Worm (Caenorhabditis elegans): ENCODE measurements around the gene C29F7.1.

C29F7.1 gene

ce11 chrX:13387497-13387953 lies 22.2 kb upstream of the C29F7.1 start, which contains the start of gene C49F8.3:
C49F8.3 (minus strand) TSS chrX:13387547.
- TF ChIP-seq nhr-23 (tag; optimal IDR thresholded peaks at IDR 0.05) (no peak), blmp-1 (tag; optimal IDR thresholded peaks at IDR 0.05; ENCODE audit: insufficient read depth) (peak; percentile 94), R02D3.7 (tag; optimal IDR thresholded peaks at IDR 0.05) (no peak), aly-2 (tag; optimal IDR thresholded peaks at IDR 0.05) (no peak)

ce11 chrX:13388829-13389228 lies 20.9 kb upstream of the C29F7.1 start:
- TF ChIP-seq sem-4 (tag; optimal IDR thresholded peaks at IDR 0.05) (peak; percentile 13), sma-9 (GFP tag; optimal IDR thresholded peaks at IDR 0.05) (no peak), sma-9 (tag; optimal IDR thresholded peaks at IDR 0.05) (no peak), sma-3 (GFP tag; optimal IDR thresholded peaks at IDR 0.05) (peak; percentile 4), unc-62 (GFP tag; optimal IDR thresholded peaks at IDR 0.05) (no peak), elt-1 (tag; optimal IDR thresholded peaks at IDR 0.05) (peak; percentile 9), F13H6.1 (tag; optimal IDR thresholded peaks at IDR 0.05) (no peak), nhr-129 (tag; optimal IDR thresholded peaks at IDR 0.05) (peak; percentile 16), blmp-1 (tag; optimal IDR thresholded peaks at IDR 0.05; ENCODE audit: insufficient read depth) (peak; percentile 20), ceh-16 (tag; optimal IDR thresholded peaks at IDR 0.05) (peak; percentile 77), nhr-25 (tag; optimal IDR thresholded peaks at IDR 0.05) (peak; percentile 70), peb-1 (tag; optimal IDR thresholded peaks at IDR 0.05) (no peak)

- TF ChIP-seq skn-1 (tag; optimal IDR thresholded peaks at IDR 0.05) (no peak), nhr-25 (tag; optimal IDR thresholded peaks at IDR 0.05) (no peak), sem-4 (tag; optimal IDR thresholded peaks at IDR 0.05) (no peak), blmp-1 (tag; optimal IDR thresholded peaks at IDR 0.05; ENCODE audit: insufficient read depth) (no peak), ceh-82 (tag; optimal IDR thresholded peaks at IDR 0.05) (no peak), R02D3.7 (tag; optimal IDR thresholded peaks at IDR 0.05) (no peak), mab-5 (tag; optimal IDR thresholded peaks at IDR 0.05) (no peak), ztf-4 (tag; optimal IDR thresholded peaks at IDR 0.05) (no peak)
These were observed 14.8 kb upstream of the C29F7.1 start, which contains the start of gene irld-2 for ce11 chrX:13394971-13395370. irld-2 (minus strand) TSS chrX:13395071.

ce11 chrX:13396550-13397023 lies 13.1 kb upstream of the C29F7.1 start, which contains the start of gene F02C12.3:
F02C12.3 (plus strand) TSS chrX:13396973.
- no peak for TF ChIP-seq mbf-1 (tag; optimal IDR thresholded peaks at IDR 0.05)
- TF ChIP-seq nhr-237 (tag; optimal IDR thresholded peaks at IDR 0.05): peak; percentile 10
- no peak for TF ChIP-seq zag-1 (tag; optimal IDR thresholded peaks at IDR 0.05)
- TF ChIP-seq mdl-1 (tag; optimal IDR thresholded peaks at IDR 0.05): peak; percentile 16 to 20
- TF ChIP-seq alr-1 (tag; optimal IDR thresholded peaks at IDR 0.05): no peak
- peak; percentile 85 for TF ChIP-seq mab-5 (tag; optimal IDR thresholded peaks at IDR 0.05)
- peak; percentile 75 for TF ChIP-seq egl-27 (tag; optimal IDR thresholded peaks at IDR 0.05)
- TF ChIP-seq F13H6.1 (tag; optimal IDR thresholded peaks at IDR 0.05): peak; percentile 89
- TF ChIP-seq nhr-129 (tag; optimal IDR thresholded peaks at IDR 0.05): peak; percentile 63
- peak; percentile 88 for TF ChIP-seq crh-2 (tag; optimal IDR thresholded peaks at IDR 0.05)
- peak; percentile 82 for TF ChIP-seq lin-11 (tag; optimal IDR thresholded peaks at IDR 0.05)
- peak; percentile 89 for TF ChIP-seq unc-55 (GFP tag; optimal IDR thresholded peaks at IDR 0.05)
- peak; percentile 81 for TF ChIP-seq gmeb-1 (tag; optimal IDR thresholded peaks at IDR 0.05)
- peak; percentile 72 for TF ChIP-seq sem-4 (tag; optimal IDR thresholded peaks at IDR 0.05)
- TF ChIP-seq nhr-6 (tag; optimal IDR thresholded peaks at IDR 0.05): peak; percentile 80
- TF ChIP-seq fos-1 (tag; optimal IDR thresholded peaks at IDR 0.05): peak; percentile 43
- TF ChIP-seq sma-9 (GFP tag; optimal IDR thresholded peaks at IDR 0.05): peak; percentile 96
- TF ChIP-seq sma-9 (tag; optimal IDR thresholded peaks at IDR 0.05): no peak
- TF ChIP-seq unc-62 (GFP tag; optimal IDR thresholded peaks at IDR 0.05): no peak
- TF ChIP-seq Y55F3AM.14 (GFP tag; optimal IDR thresholded peaks at IDR 0.05): no peak
- TF ChIP-seq ceh-16 (tag; optimal IDR thresholded peaks at IDR 0.05): peak; percentile 46
- TF ChIP-seq ztf-4 (tag; optimal IDR thresholded peaks at IDR 0.05): peak; percentile 74
- TF ChIP-seq dmd-4 (tag; optimal IDR thresholded peaks at IDR 0.05): no peak
- peak; percentile 92 for TF ChIP-seq R02D3.7 (tag; optimal IDR thresholded peaks at IDR 0.05)
- TF ChIP-seq ama-1 (optimal IDR thresholded peaks at IDR 0.05): no peak
- peak; percentile 36 for TF ChIP-seq blmp-1 (tag; optimal IDR thresholded peaks at IDR 0.05; ENCODE audit: insufficient read depth)
- TF ChIP-seq ztf-11 (tag; optimal IDR thresholded peaks at IDR 0.05): no peak
- peak; percentile 89 for TF ChIP-seq sma-3 (GFP tag; optimal IDR thresholded peaks at IDR 0.05)
- TF ChIP-seq lsy-2 (tag; optimal IDR thresholded peaks at IDR 0.05): peak; percentile 74 to 91
- TF ChIP-seq ZK546.5 (tag; optimal IDR thresholded peaks at IDR 0.05): no peak
- peak; percentile 85 for TF ChIP-seq C34F6.9 (tag; optimal IDR thresholded peaks at IDR 0.05)
- TF ChIP-seq nhr-23 (tag; optimal IDR thresholded peaks at IDR 0.05): no peak
- no peak for TF ChIP-seq skn-1 (tag; optimal IDR thresholded peaks at IDR 0.05)
- TF ChIP-seq nhr-10 (tag; optimal IDR thresholded peaks at IDR 0.05): no peak
- TF ChIP-seq ceh-82 (tag; optimal IDR thresholded peaks at IDR 0.05): peak; percentile 27
- peak; percentile 90 for TF ChIP-seq nhr-25 (tag; optimal IDR thresholded peaks at IDR 0.05)
- peak; percentile 80 for TF ChIP-seq lin-13 (GFP tag; optimal IDR thresholded peaks at IDR 0.05)
- TF ChIP-seq nhr-21 (tag; optimal IDR thresholded peaks at IDR 0.05): peak; percentile 90
- TF ChIP-seq nhr-77 (tag; optimal IDR thresholded peaks at IDR 0.05): no peak
- peak; percentile 33 for TF ChIP-seq nhr-12 (tag; optimal IDR thresholded peaks at IDR 0.05)
- no peak for TF ChIP-seq unc-39 (tag; optimal IDR thresholded peaks at IDR 0.05)
- no peak for TF ChIP-seq lin-39 (tag; optimal IDR thresholded peaks at IDR 0.05)
